Fruit fly (Drosophila melanogaster) whole organism, adult: ENCODE data around the gene nkt.

Experiments used
- CG11617 ChIP-seq: fragments of 200-800 bp; sonication (Bioruptor generic); optimal IDR thresholded peaks from 2 replicates; lab custom pipeline; 2017; ENCODE audit warnings: mild to moderate bottlenecking, missing biosample characterization, missing genetic modification reagents, missing genetic modification characterization
- CG12768 ChIP-seq: fragments of 200-800 bp; sonication (Bioruptor generic); optimal IDR thresholded peaks from 2 replicates; lab custom pipeline; 2017; ENCODE audit warnings: missing biosample characterization, missing genetic modification characterization, mild to moderate bottlenecking, moderate library complexity, missing genetic modification reagents
- CG14711 ChIP-seq: fragments of 200-800 bp; sonication (Bioruptor generic); optimal IDR thresholded peaks from 2 replicates; lab custom pipeline; 2018; ENCODE audit warnings: missing biosample characterization, mild to moderate bottlenecking, missing genetic modification characterization, moderate library complexity
- CG1620 ChIP-seq: fragments of 200-800 bp; sonication (Bioruptor generic); optimal IDR thresholded peaks from 2 replicates; lab custom pipeline; 2016; ENCODE audit warnings: missing biosample characterization, missing genetic modification characterization
- CG33017 ChIP-seq: fragments of 200-800 bp; sonication (Bioruptor generic); optimal IDR thresholded peaks from 2 replicates; lab custom pipeline; 2018; ENCODE audit warnings: missing biosample characterization, mild to moderate bottlenecking, missing genetic modification characterization, moderate library complexity
- CG5204 ChIP-seq: fragments of 200-800 bp; sonication (Bioruptor generic); optimal IDR thresholded peaks from 2 replicates; lab custom pipeline; 2016; ENCODE audit warnings: missing biosample characterization, missing genetic modification characterization
- CG7045 ChIP-seq: fragments of 200-800 bp; sonication (Bioruptor generic); optimal IDR thresholded peaks from 2 replicates; lab custom pipeline; 2017; ENCODE audit warnings: missing biosample characterization, mild to moderate bottlenecking, missing genetic modification characterization
- CG7101 ChIP-seq: fragments of 200-800 bp; sonication (Bioruptor generic); optimal IDR thresholded peaks from 2 replicates; lab custom pipeline; 2018; ENCODE audit warnings: missing biosample characterization, mild to moderate bottlenecking, missing genetic modification characterization, moderate library complexity
- Clk ChIP-seq: fragments of 200-800 bp; sonication (Bioruptor generic); optimal IDR thresholded peaks from 2 replicates; lab custom pipeline; 2017; ENCODE audit warnings: missing biosample characterization, missing genetic modification characterization
- Crg-1 ChIP-seq: fragments of 200-800 bp; sonication (Bioruptor generic); optimal IDR thresholded peaks from 2 replicates; lab custom pipeline; 2016; ENCODE audit warnings: missing biosample characterization, missing genetic modification characterization
- Hr96 ChIP-seq: fragments of 200-800 bp; sonication (Bioruptor generic); optimal IDR thresholded peaks from 2 replicates; lab custom pipeline; 2016; ENCODE audit warnings: missing biosample characterization, missing genetic modification characterization
- Mnt ChIP-seq: fragments of 200-800 bp; sonication (Bioruptor generic); optimal IDR thresholded peaks from 2 replicates; lab custom pipeline; 2016; ENCODE audit warnings: missing biosample characterization, mild to moderate bottlenecking, missing genetic modification characterization
- bab1 ChIP-seq: fragments of 200-800 bp; sonication (Bioruptor generic); optimal IDR thresholded peaks from 3 replicates; lab custom pipeline; 2019; ENCODE audit warnings: missing biosample characterization, mild to moderate bottlenecking, missing genetic modification characterization, moderate library complexity
- cic ChIP-seq: fragments of 200-800 bp; sonication (Bioruptor generic); optimal IDR thresholded peaks from 2 replicates; lab custom pipeline; 2017; ENCODE audit warnings: missing biosample characterization, mild to moderate bottlenecking, missing genetic modification characterization, moderate library complexity
- cnc ChIP-seq, 2 experiments: fragments of >200 bp; optimal IDR thresholded peaks; 2 replicates each; lab custom pipeline; 2017
- kay ChIP-seq: fragments of 200-800 bp; sonication (Bioruptor generic); peaks from one replicate; lab custom pipeline; 2016; ENCODE audit warnings: missing biosample characterization, missing genetic modification characterization, borderline replicate concordance
- ovo ChIP-seq: fragments of 200-800 bp; sonication (Bioruptor generic); optimal IDR thresholded peaks from 2 replicates; lab custom pipeline; 2016; ENCODE audit warnings: missing biosample characterization, missing genetic modification characterization
- pad ChIP-seq: fragments of 200-800 bp; sonication (Bioruptor generic); optimal IDR thresholded peaks from 3 replicates; lab custom pipeline; 2017; ENCODE audit warnings: missing biosample characterization, missing genetic modification characterization, mild to moderate bottlenecking, moderate library complexity, missing genetic modification reagents
- tj ChIP-seq: fragments of 200-800 bp; sonication (Bioruptor generic); optimal IDR thresholded peaks from 3 replicates; lab custom pipeline; 2017; ENCODE audit warnings: missing biosample characterization, mild to moderate bottlenecking, missing genetic modification characterization, moderate library complexity
- toe ChIP-seq: fragments of 200-800 bp; sonication (Bioruptor generic); optimal IDR thresholded peaks from 2 replicates; lab custom pipeline; 2016; ENCODE audit warnings: missing biosample characterization, missing genetic modification characterization

The nkt gene

dm6 chr3L:11199320-11199719 lies 1.8 kb upstream of the nkt start, which contains the start of gene CG7607:
Gene CG7607, plus strand, starts transcription at chr3L:11199620.
- TF ChIP-seq Hr96 (GFP tag; lab: Kevin White, UChicago) (no peak), bab1 (GFP tag; lab: Kevin White, UChicago) (no peak), tj (GFP tag; lab: Kevin White, UChicago) (no peak), CG1620 (GFP tag; lab: Kevin White, UChicago) (no peak)

- TF ChIP-seq CG7045: no peak
- peak; percentile 96 for TF ChIP-seq tj (GFP tag; lab: Kevin White, UChicago)
- TF ChIP-seq CG7101 (tag; lab: Kevin White, UChicago): no peak
- no peak for TF ChIP-seq Hr96 (GFP tag; lab: Kevin White, UChicago)
- TF ChIP-seq cic (GFP tag; lab: Kevin White, UChicago): no peak
- TF ChIP-seq toe (GFP tag; lab: Kevin White, UChicago): no peak
Observed at dm6 chr3L:11203820-11204449, 2.8 kb downstream of the nkt start.

- no peak for TF ChIP-seq CG11617 (GFP tag; lab: Kevin White, UChicago)
- no peak for TF ChIP-seq cic (GFP tag; lab: Kevin White, UChicago)
- no peak for TF ChIP-seq toe (GFP tag; lab: Kevin White, UChicago)
- TF ChIP-seq CG14711: no peak
- TF ChIP-seq bab1 (GFP tag; lab: Kevin White, UChicago): no peak
- no peak for TF ChIP-seq CG33017 (tag; lab: Kevin White, UChicago)
- TF ChIP-seq CG7101 (tag; lab: Kevin White, UChicago): peak; percentile 6
- no peak for TF ChIP-seq Clk (GFP tag; lab: Kevin White, UChicago)
- TF ChIP-seq Crg-1 (GFP tag; lab: Kevin White, UChicago): no peak
- TF ChIP-seq pad: no peak
- TF ChIP-seq kay (GFP tag; lab: Kevin White, UChicago): peak; percentile 29
- TF ChIP-seq cnc (optimal IDR thresholded peaks at IDR 0.05; lab: Kevin White, UChicago): no peak
Observed at dm6 chr3L:11204852-11205251, 3.7 kb downstream of the nkt start.

dm6 chr3L:11205608-11206336 lies 4.6 kb downstream of the nkt start, which contains the start of gene Plod:
Gene Plod, minus strand, starts transcription at chr3L:11206016.
- TF ChIP-seq ovo (GFP tag; lab: Kevin White, UChicago) (peak; percentile 58), CG1620 (GFP tag; lab: Kevin White, UChicago) (no peak), tj (GFP tag; lab: Kevin White, UChicago) (peak; percentile 38), bab1 (GFP tag; lab: Kevin White, UChicago) (no peak), CG11617 (GFP tag; lab: Kevin White, UChicago) (peak; percentile 30), Mnt (peak; percentile 55), CG7101 (tag; lab: Kevin White, UChicago) (peak; percentile 49)

- TF ChIP-seq Crg-1 (GFP tag; lab: Kevin White, UChicago) (peak; percentile 58), cnc (optimal IDR thresholded peaks at IDR 0.05; lab: Kevin White, UChicago) (peak in 1 of 2 experiments; percentile 79), toe (GFP tag; lab: Kevin White, UChicago) (no peak), CG33017 (tag; lab: Kevin White, UChicago) (peak; percentile 4), CG7101 (tag; lab: Kevin White, UChicago) (peak; percentile 77), cic (GFP tag; lab: Kevin White, UChicago) (peak; percentile 77), tj (GFP tag; lab: Kevin White, UChicago) (peak; percentile 18), kay (GFP tag; lab: Kevin White, UChicago) (peak; percentile 99), CG5204 (GFP tag; lab: Kevin White, UChicago) (no peak), Clk (GFP tag; lab: Kevin White, UChicago) (peak; percentile 10), bab1 (GFP tag; lab: Kevin White, UChicago) (peak; percentile 72), CG14711 (peak; percentile 57), CG12768 (GFP tag; lab: Kevin White, UChicago) (peak; percentile 64), CG11617 (GFP tag; lab: Kevin White, UChicago) (peak; percentile 58), Hr96 (GFP tag; lab: Kevin White, UChicago) (no peak), pad (peak; percentile 60), CG1620 (GFP tag; lab: Kevin White, UChicago) (peak; percentile 55), ovo (GFP tag; lab: Kevin White, UChicago) (peak; percentile 26), CG7045 (peak; percentile 43), Mnt (peak; percentile 83)
Observed at dm6 chr3L:11210517-11210916, 9.4 kb downstream of the nkt start, which contains the start of the genes Ube3a and CG7600. Gene Ube3a, minus strand, starts transcription at chr3L:11210583. Gene CG7600, plus strand, starts transcription at chr3L:11210786.

dm6 chr3L:11213643-11214042 lies 12.5 kb downstream of the nkt start:
- TF ChIP-seq CG7045 (no peak), toe (GFP tag; lab: Kevin White, UChicago) (no peak), cic (GFP tag; lab: Kevin White, UChicago) (peak; percentile 68), cnc (optimal IDR thresholded peaks at IDR 0.05; lab: Kevin White, UChicago) (no peak), CG1620 (GFP tag; lab: Kevin White, UChicago) (no peak), kay (GFP tag; lab: Kevin White, UChicago) (peak; percentile 88), CG14711 (no peak), Mnt (no peak), bab1 (GFP tag; lab: Kevin White, UChicago) (no peak), CG12768 (GFP tag; lab: Kevin White, UChicago) (peak; percentile 12)
